Fruit fly (Drosophila melanogaster): Measurements from ENCODE around the gene CG18748.

DNA sequence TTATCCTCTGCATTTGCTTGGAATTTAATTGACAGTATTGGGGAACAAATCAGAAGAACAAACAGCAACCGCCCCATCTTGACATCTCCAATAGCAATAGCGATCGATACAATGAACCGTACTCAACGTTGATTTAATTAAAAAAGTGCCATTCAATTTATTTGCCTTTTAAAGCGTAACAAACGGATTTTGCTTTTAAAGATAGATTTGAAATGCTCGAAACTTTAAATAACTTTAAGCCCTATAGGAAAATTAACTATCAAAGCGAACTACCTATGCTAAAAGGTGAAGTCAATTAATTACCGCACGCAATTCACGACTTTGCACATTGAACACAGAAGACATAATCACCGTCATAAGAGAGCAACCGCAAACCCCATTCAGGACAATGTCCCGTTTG is 48.3 kb downstream of the CG18748 start, which contains the start of gene CG43254:
- TF ChIP-seq CG8119 (GFP tag; IDR thresholded peaks at IDR 0.05) = no peak
- TF ChIP-seq Ets96B (tag; optimal IDR thresholded peaks at IDR 0.05) = no peak
- no peak for TF ChIP-seq Gug (GFP tag; IDR thresholded peaks at IDR 0.05)
- no peak for TF ChIP-seq CG11762 (GFP tag; optimal IDR thresholded peaks at IDR 0.05; ENCODE audit: insufficient read depth)
- no peak for TF ChIP-seq Hr38 (GFP tag; optimal IDR thresholded peaks at IDR 0.05)
- no peak for TF ChIP-seq Sox102F (GFP tag; optimal IDR thresholded peaks at IDR 0.05)
- TF ChIP-seq CG6854 (GFP tag; optimal IDR thresholded peaks at IDR 0.05) = no peak
- no peak for TF ChIP-seq Lpt (GFP tag; optimal IDR thresholded peaks at IDR 0.05)
- TF ChIP-seq CG11294 (GFP tag; IDR thresholded peaks at IDR 0.05) = no peak

All from whole organism, prepupa.